Worm (Caenorhabditis elegans): Measurements from ENCODE around the gene snf-5.

ce11 chrII:12897361-12897760, 31.8 kb upstream of the snf-5 start:
- TF ChIP-seq elt-3 (tag; optimal IDR thresholded peaks at IDR 0.05) (no peak), nhr-11 (tag; optimal IDR thresholded peaks at IDR 0.05) (no peak), pqm-1 (tag; optimal IDR thresholded peaks at IDR 0.05) (no peak), nhr-76 (tag; optimal IDR thresholded peaks at IDR 0.05) (no peak), tbx-2 (tag; optimal IDR thresholded peaks at IDR 0.05) (no peak), vab-15 (tag; optimal IDR thresholded peaks at IDR 0.05) (no peak), nhr-20 (tag; optimal IDR thresholded peaks at IDR 0.05) (no peak), swsn-7 (tag; optimal IDR thresholded peaks at IDR 0.05) (no peak), rnt-1 (tag; optimal IDR thresholded peaks at IDR 0.05) (no peak), lsy-2 (tag; optimal IDR thresholded peaks at IDR 0.05) (no peak), lin-13 (GFP tag; optimal IDR thresholded peaks at IDR 0.05) (no peak), mep-1 (tag; optimal IDR thresholded peaks at IDR 0.05) (no peak), aly-2 (tag; optimal IDR thresholded peaks at IDR 0.05) (no peak)
